Fruit fly (Drosophila melanogaster) whole organism, wandering third instar larva: Measurements from ENCODE around the gene betaNACtes1.

ENCODE experiments used
- Abd-B ChIP-seq: fragments of >200 bp; optimal IDR thresholded peaks from 2 replicates; lab custom pipeline; 2017; ENCODE audit warnings: missing biosample characterization, missing genetic modification characterization
- CG32264 ChIP-seq: fragments of 200-800 bp; sonication (Bioruptor generic); optimal IDR thresholded peaks from 2 replicates; lab custom pipeline; 2016; ENCODE audit warnings: missing biosample characterization, missing genetic modification characterization
- CG9705 ChIP-seq: fragments of 200-800 bp; sonication (Bioruptor generic); optimal IDR thresholded peaks from 2 replicates; lab custom pipeline; 2018; ENCODE audit warnings: missing biosample characterization, mild to moderate bottlenecking, missing genetic modification characterization
- CrebA ChIP-seq: fragments of 200-800 bp; sonication (Bioruptor generic); optimal IDR thresholded peaks from 2 replicates; lab custom pipeline; 2016; ENCODE audit warnings: missing biosample characterization, mild to moderate bottlenecking, missing genetic modification characterization, borderline replicate concordance
- Dfd ChIP-seq: fragments of >200 bp; optimal IDR thresholded peaks from 2 replicates; lab custom pipeline; 2017; ENCODE audit warnings: missing biosample characterization, missing genetic modification characterization
- Dif ChIP-seq: fragments of 200-275, 200-300 bp; sonication (Bioruptor generic); optimal IDR thresholded peaks from 2 replicates; lab custom pipeline; 2018; ENCODE audit warnings: missing biosample characterization, missing genetic modification characterization; ENCODE audit not compliant: partially characterized antibody
- GATAd ChIP-seq: sonication (Bioruptor generic); optimal IDR thresholded peaks from 2 replicates; lab custom pipeline; 2016; ENCODE audit warnings: missing biosample characterization, missing genetic modification characterization
- HLH106 ChIP-seq: fragments of 200-800 bp; optimal IDR thresholded peaks from 3 replicates; lab custom pipeline; 2019; ENCODE audit warnings: missing biosample characterization, mild to moderate bottlenecking, missing genetic modification characterization, moderate library complexity
- Hnf4 ChIP-seq: fragments of 200-800 bp; sonication (Bioruptor generic); optimal IDR thresholded peaks from 2 replicates; lab custom pipeline; 2016; ENCODE audit warnings: missing biosample characterization, mild to moderate bottlenecking, missing genetic modification characterization
- Hr78 ChIP-seq: fragments of >200 bp; optimal IDR thresholded peaks from 2 replicates; lab custom pipeline; 2017; ENCODE audit warnings: missing biosample characterization, missing genetic modification characterization
- Hr83 ChIP-seq: fragments of 200-300 bp; sonication (Bioruptor generic); optimal IDR thresholded peaks from 2 replicates; lab custom pipeline; 2016; ENCODE audit warnings: missing biosample characterization, mild to moderate bottlenecking, missing genetic modification characterization, moderate library complexity; ENCODE audit not compliant: poor library complexity, severe bottlenecking
- Jra ChIP-seq: sonication (Bioruptor generic); optimal IDR thresholded peaks from 2 replicates; lab custom pipeline; 2016; ENCODE audit warnings: missing biosample characterization, missing genetic modification characterization
- Mio ChIP-seq: sonication (Bioruptor generic); optimal IDR thresholded peaks from 2 replicates; lab custom pipeline; 2016; ENCODE audit warnings: missing biosample characterization, missing genetic modification characterization
- Myc ChIP-seq: fragments of >200 bp; optimal IDR thresholded peaks from 2 replicates; lab custom pipeline; 2017
- N ChIP-seq: fragments of >200 bp; optimal IDR thresholded peaks from 2 replicates; lab custom pipeline; 2018; ENCODE audit warnings: missing biosample characterization, missing external identifiers, missing genetic modification characterization
- OdsH ChIP-seq: fragments of 200-800 bp; sonication (Bioruptor generic); optimal IDR thresholded peaks from 2 replicates; lab custom pipeline; 2016; ENCODE audit warnings: missing biosample characterization, mild to moderate bottlenecking, missing genetic modification characterization
- Rel ChIP-seq, 2 experiments: fragments of 200-800 bp; sonication (Bioruptor generic) in 1 of 2; optimal IDR thresholded peaks; 2 replicates in 1 of 2; 3 replicates in 1 of 2; lab custom pipeline; 2016 to 2019; ENCODE audit warnings: mild to moderate bottlenecking in 2 of 2, missing biosample characterization in 2 of 2, missing genetic modification characterization in 2 of 2, moderate library complexity in 1 of 2
- Sp1 ChIP-seq: fragments of 200-800 bp; sonication (Bioruptor generic); optimal IDR thresholded peaks from 3 replicates; lab custom pipeline; 2019; ENCODE audit warnings: missing biosample characterization, mild to moderate bottlenecking, missing genetic modification characterization, moderate library complexity
- Vsx2 ChIP-seq: fragments of 200-300, 225-300 bp; sonication (Bioruptor generic); optimal IDR thresholded peaks from 2 replicates; lab custom pipeline; 2018; ENCODE audit warnings: missing biosample characterization, missing genetic modification characterization; ENCODE audit not compliant: partially characterized antibody
- br ChIP-seq: fragments of 200-800 bp; sonication (Bioruptor generic); optimal IDR thresholded peaks from 2 replicates; lab custom pipeline; 2016; ENCODE audit warnings: missing biosample characterization, missing genetic modification characterization
- brk ChIP-seq: fragments of 200-800 bp; sonication (Bioruptor generic); optimal IDR thresholded peaks from 2 replicates; lab custom pipeline; 2016; ENCODE audit warnings: missing biosample characterization, mild to moderate bottlenecking, missing genetic modification characterization
- dl ChIP-seq, 2 experiments: fragments of 175-275, 200-275 bp in 1 of 2; fragments of 200-275 bp in 1 of 2; sonication (Bioruptor generic); optimal IDR thresholded peaks; lab custom pipeline; 2018; ENCODE audit warnings: mild to moderate bottlenecking in 2 of 2, missing biosample characterization in 2 of 2, missing genetic modification characterization in 2 of 2, moderate library complexity in 2 of 2; ENCODE audit not compliant: partially characterized antibody in 2 of 2, insufficient read depth in 1 of 2
- dmrt93B ChIP-seq: fragments of 200-800 bp; sonication (Bioruptor generic); optimal IDR thresholded peaks from 2 replicates; lab custom pipeline; 2018; ENCODE audit warnings: missing biosample characterization, mild to moderate bottlenecking, missing genetic modification characterization
- dsf ChIP-seq: sonication (Bioruptor generic); optimal IDR thresholded peaks from 2 replicates; lab custom pipeline; 2016; ENCODE audit warnings: missing biosample characterization, missing genetic modification characterization, borderline replicate concordance
- ey ChIP-seq: fragments of 200-800 bp; sonication (Bioruptor generic); optimal IDR thresholded peaks from 2 replicates; lab custom pipeline; 2016; ENCODE audit warnings: missing biosample characterization, missing genetic modification characterization
- foxo ChIP-seq, 2 experiments: fragments of 200-800 bp; sonication (Bioruptor generic); optimal IDR thresholded peaks; 2 replicates in 1 of 2; 3 replicates in 1 of 2; lab custom pipeline; 2016 to 2017; ENCODE audit warnings: missing biosample characterization in 2 of 2, missing genetic modification characterization in 2 of 2
- fru ChIP-seq: fragments of 200-800 bp; sonication (Bioruptor generic); optimal IDR thresholded peaks from 3 replicates; lab custom pipeline; 2016; ENCODE audit warnings: missing biosample characterization, mild to moderate bottlenecking, missing genetic modification characterization
- h ChIP-seq: fragments of 200-800 bp; sonication (Bioruptor generic); optimal IDR thresholded peaks from 3 replicates; lab custom pipeline; 2016; ENCODE audit warnings: missing biosample characterization, mild to moderate bottlenecking, missing genetic modification characterization
- jim ChIP-seq: fragments of 175-275, 200-325 bp; sonication (Bioruptor generic); optimal IDR thresholded peaks from 2 replicates; lab custom pipeline; 2016; ENCODE audit warnings: missing biosample characterization, mild to moderate bottlenecking, missing genetic modification characterization
- lola ChIP-seq: fragments of >200 bp; optimal IDR thresholded peaks from 2 replicates; lab custom pipeline; 2017; ENCODE audit warnings: missing biosample characterization, missing genetic modification characterization
- pan ChIP-seq: fragments of >200 bp; optimal IDR thresholded peaks from 2 replicates; lab custom pipeline; 2017
- psq ChIP-seq: fragments of 200-800 bp; sonication (Bioruptor generic); optimal IDR thresholded peaks from 3 replicates; lab custom pipeline; 2017; ENCODE audit warnings: missing biosample characterization, mild to moderate bottlenecking, missing genetic modification characterization, moderate library complexity
- rgr ChIP-seq: fragments of 200-800 bp; sonication (Bioruptor generic); optimal IDR thresholded peaks from 3 replicates; lab custom pipeline; 2016; ENCODE audit warnings: missing biosample characterization, mild to moderate bottlenecking, missing genetic modification characterization
- sage ChIP-seq: fragments of 200-800 bp; sonication (Bioruptor generic); optimal IDR thresholded peaks from 2 replicates; lab custom pipeline; 2016; ENCODE audit warnings: missing biosample characterization, mild to moderate bottlenecking, missing genetic modification characterization
- sv ChIP-seq: fragments of 200-800 bp; sonication (Bioruptor generic); optimal IDR thresholded peaks from 3 replicates; lab custom pipeline; 2016; ENCODE audit warnings: missing biosample characterization, missing genetic modification characterization
- tai ChIP-seq: sonication (Bioruptor generic); optimal IDR thresholded peaks from 2 replicates; lab custom pipeline; 2016; ENCODE audit warnings: missing biosample characterization, missing genetic modification characterization
- usp ChIP-seq: fragments of >200 bp; optimal IDR thresholded peaks from 2 replicates; lab custom pipeline; 2017; ENCODE audit warnings: missing biosample characterization, missing genetic modification characterization
- woc ChIP-seq: sonication (Bioruptor generic); optimal IDR thresholded peaks from 2 replicates; lab custom pipeline; 2016; ENCODE audit warnings: missing biosample characterization, mild to moderate bottlenecking, missing genetic modification characterization

Gene betaNACtes1

dm6 chrX:14172524-14172923 is at the start of gene betaNACtes1:
betaNACtes1 (minus strand) TSS chrX:14172624.
- TF ChIP-seq br (no peak), Abd-B (GFP tag; lab: Kevin White, UChicago) (no peak), lola (GFP tag; lab: Kevin White, UChicago) (no peak), Dfd (no peak), dmrt93B (GFP tag; lab: Kevin White, UChicago) (no peak), CrebA (GFP tag; lab: Kevin White, UChicago) (no peak)

- TF ChIP-seq sage, result no peak
- no peak for TF ChIP-seq OdsH (GFP tag; lab: Kevin White, UChicago)
- no peak for TF ChIP-seq br
- TF ChIP-seq Rel (GFP tag; optimal IDR thresholded peaks at IDR 0.05; lab: Kevin White, UChicago), result no peak
- TF ChIP-seq Rel (tag; optimal IDR thresholded peaks at IDR 0.05; lab: Kevin White, UChicago), result no peak
- TF ChIP-seq Hr83 (GFP tag; lab: Kevin White, UChicago), result no peak
- no peak for TF ChIP-seq Sp1 (GFP tag; lab: Kevin White, UChicago)
- TF ChIP-seq Abd-B (GFP tag; lab: Kevin White, UChicago), result no peak
- no peak for TF ChIP-seq lola (GFP tag; lab: Kevin White, UChicago)
- no peak for TF ChIP-seq fru (GFP tag; lab: Kevin White, UChicago)
- TF ChIP-seq dsf (GFP tag; lab: Kevin White, UChicago), result no peak
- TF ChIP-seq woc, result no peak
- TF ChIP-seq foxo (GFP tag; optimal IDR thresholded peaks at IDR 0.05; lab: Kevin White, UChicago), result no peak
- TF ChIP-seq CrebA (GFP tag; lab: Kevin White, UChicago), result no peak
- no peak for TF ChIP-seq Myc (lab: Kevin White, UChicago)
- no peak for TF ChIP-seq tai (GFP tag; lab: Kevin White, UChicago)
- TF ChIP-seq ey (GFP tag; lab: Kevin White, UChicago), result no peak
- TF ChIP-seq N, result no peak
- no peak for TF ChIP-seq Hr78 (GFP tag; lab: Kevin White, UChicago)
Measured at dm6 chrX:14221995-14222394, 49.6 kb upstream of the betaNACtes1 start.

DNA sequence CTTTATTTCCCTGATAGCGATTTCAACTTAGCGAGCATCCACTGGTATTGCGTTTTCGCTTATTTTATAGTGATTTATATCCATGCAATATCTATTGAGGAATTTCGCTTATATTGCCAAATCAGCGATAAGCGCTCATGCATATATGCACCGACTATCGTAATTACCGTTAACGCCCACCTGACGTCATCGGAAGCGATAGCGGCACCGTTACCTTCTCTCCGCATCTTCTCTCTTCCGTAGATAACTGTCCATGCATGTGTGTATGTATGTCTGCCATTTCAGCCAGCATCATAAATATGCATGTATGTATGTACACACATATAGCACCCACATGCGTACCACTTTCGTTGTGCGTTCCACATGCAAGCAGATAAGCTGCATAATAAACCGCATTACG is 48.8 kb upstream of the betaNACtes1 start:
- no peak for TF ChIP-seq foxo (GFP tag; optimal IDR thresholded peaks at IDR 0.05; lab: Kevin White, UChicago)

DNA sequence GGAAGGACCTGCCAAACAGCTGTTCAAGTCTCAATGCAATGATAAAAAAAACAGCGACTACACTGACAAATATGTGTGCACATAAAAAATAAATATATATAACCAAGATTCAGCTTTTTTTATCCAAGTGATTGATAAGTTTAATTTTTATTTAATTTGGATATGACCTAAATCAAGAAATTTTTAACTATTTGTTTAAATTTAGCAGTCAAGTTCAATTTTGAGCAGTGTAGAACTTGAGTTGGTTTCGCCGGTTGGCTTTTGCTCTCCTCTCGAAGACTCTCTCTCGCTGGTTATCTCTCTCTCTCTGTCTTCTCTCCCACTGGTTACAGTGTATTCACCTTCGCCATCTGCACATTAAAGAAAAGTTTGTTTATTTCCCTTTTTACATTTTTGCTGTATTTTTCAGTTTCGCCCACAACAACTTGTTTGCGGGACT is 45.6 kb upstream of the betaNACtes1 start:
- peak; percentile 95 for TF ChIP-seq Hnf4
- TF ChIP-seq foxo (GFP tag; optimal IDR thresholded peaks at IDR 0.05; lab: Kevin White, UChicago), result peak; percentile 32 to 98
- TF ChIP-seq dsf (GFP tag; lab: Kevin White, UChicago), result peak; percentile 70
- TF ChIP-seq GATAd (GFP tag; lab: Kevin White, UChicago), result peak; percentile 54
- peak; percentile 94 for TF ChIP-seq psq (GFP tag; lab: Kevin White, UChicago)
- no peak for TF ChIP-seq Myc (lab: Kevin White, UChicago)
- peak; percentile 92 for TF ChIP-seq CG9705 (GFP tag; lab: Kevin White, UChicago)
- peak; percentile 93 for TF ChIP-seq ey (GFP tag; lab: Kevin White, UChicago)
- TF ChIP-seq Mio, result no peak
- no peak for TF ChIP-seq Vsx2 (GFP tag; lab: Kevin White, UChicago)
- TF ChIP-seq Dfd, result peak; percentile 94
- no peak for TF ChIP-seq N
- no peak for TF ChIP-seq Abd-B (GFP tag; lab: Kevin White, UChicago)
- TF ChIP-seq Hr78 (GFP tag; lab: Kevin White, UChicago), result no peak
- TF ChIP-seq sage, result peak; percentile 95
- no peak for TF ChIP-seq tai (GFP tag; lab: Kevin White, UChicago)
- TF ChIP-seq usp (GFP tag; lab: Kevin White, UChicago), result no peak
- peak; percentile 97 for TF ChIP-seq fru (GFP tag; lab: Kevin White, UChicago)
- TF ChIP-seq sv (GFP tag; lab: Kevin White, UChicago), result peak; percentile 79
- TF ChIP-seq dmrt93B (GFP tag; lab: Kevin White, UChicago), result peak; percentile 93
- peak; percentile 92 for TF ChIP-seq brk
- TF ChIP-seq CrebA (GFP tag; lab: Kevin White, UChicago), result peak; percentile 92
- peak; percentile 75 for TF ChIP-seq Rel (GFP tag; optimal IDR thresholded peaks at IDR 0.05; lab: Kevin White, UChicago)
- peak; percentile 84 for TF ChIP-seq Rel (tag; optimal IDR thresholded peaks at IDR 0.05; lab: Kevin White, UChicago)
- TF ChIP-seq rgr (GFP tag; lab: Kevin White, UChicago), result peak; percentile 97
- TF ChIP-seq OdsH (GFP tag; lab: Kevin White, UChicago), result peak; percentile 97
- TF ChIP-seq Sp1 (GFP tag; lab: Kevin White, UChicago), result peak; percentile 98
- no peak for TF ChIP-seq jim
- no peak for TF ChIP-seq lola (GFP tag; lab: Kevin White, UChicago)
- TF ChIP-seq h (GFP tag; lab: Kevin White, UChicago), result peak; percentile 98
- peak; percentile 50 for TF ChIP-seq Dif (GFP tag; lab: Kevin White, UChicago)
- TF ChIP-seq CG32264 (GFP tag; lab: Kevin White, UChicago), result peak; percentile 79
- peak; percentile 98 for TF ChIP-seq HLH106 (tag; lab: Kevin White, UChicago)
- peak; percentile 89 for TF ChIP-seq Jra (GFP tag; lab: Kevin White, UChicago)
- no peak for TF ChIP-seq Hr83 (GFP tag; lab: Kevin White, UChicago)
- no peak for TF ChIP-seq pan (lab: Kevin White, UChicago)
- TF ChIP-seq woc, result peak; percentile 90
- TF ChIP-seq dl (GFP tag; optimal IDR thresholded peaks at IDR 0.05; lab: Kevin White, UChicago; ENCODE audit: insufficient read depth in 1 of 2, partially characterized antibody in 2 of 2), result no peak
- TF ChIP-seq br, result peak; percentile 94
